Worm (Caenorhabditis elegans): ENCODE data around the gene clh-3.

DNA sequence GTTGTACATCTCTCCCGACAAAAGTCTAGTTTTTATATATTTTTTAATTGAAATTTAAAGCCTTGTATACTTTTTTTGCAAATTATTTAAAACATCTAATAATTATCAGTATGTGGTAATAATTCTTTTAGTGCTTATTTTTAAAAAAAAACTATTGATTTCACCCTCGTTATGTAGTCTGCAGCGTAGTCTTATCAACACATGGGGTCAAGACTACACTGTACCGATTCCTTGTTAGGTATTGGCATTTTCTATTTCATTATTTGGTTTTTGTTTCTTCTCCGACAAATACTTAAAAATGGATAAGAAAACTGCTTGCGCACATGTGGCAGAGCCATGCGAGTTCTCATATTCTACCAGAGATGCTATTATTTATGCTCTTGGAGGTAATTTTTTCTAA, 29.7 kb downstream of the clh-3 start, which contains the start of gene maoc-1:
- no peak for TF ChIP-seq nhr-23 (tag; optimal IDR thresholded peaks at IDR 0.05)
- TF ChIP-seq ZK546.5 (tag; optimal IDR thresholded peaks at IDR 0.05), result no peak
- TF ChIP-seq pha-4 (tag; optimal IDR thresholded peaks at IDR 0.05), result peak; percentile 41
- no peak for TF ChIP-seq lin-39 (tag; optimal IDR thresholded peaks at IDR 0.05)
- TF ChIP-seq nhr-28 (tag; optimal IDR thresholded peaks at IDR 0.05), result no peak
- TF ChIP-seq nhr-237 (tag; optimal IDR thresholded peaks at IDR 0.05), result no peak
- TF ChIP-seq elt-1 (tag; optimal IDR thresholded peaks at IDR 0.05), result no peak
- TF ChIP-seq egl-27 (tag; optimal IDR thresholded peaks at IDR 0.05), result no peak
- TF ChIP-seq nhr-67 (tag; optimal IDR thresholded peaks at IDR 0.05), result no peak
- no peak for TF ChIP-seq egl-5 (tag; optimal IDR thresholded peaks at IDR 0.05)
- TF ChIP-seq lsy-12 (tag; optimal IDR thresholded peaks at IDR 0.05), result no peak
- no peak for TF ChIP-seq skn-1 (tag; optimal IDR thresholded peaks at IDR 0.05)
- TF ChIP-seq aly-2 (tag; optimal IDR thresholded peaks at IDR 0.05), result no peak
- TF ChIP-seq unc-62 (GFP tag; optimal IDR thresholded peaks at IDR 0.05), result no peak

All from whole organism, L3 larva.